Fruit fly (Drosophila melanogaster): ENCODE results near the gene p38a.
A peak's percentile ranks its signal among the peaks of the same experiment; 100 is the strongest.

Gene p38a

dm6 chr3R:24108902-24109389 is 43.2 kb downstream of the p38a start, which contains the start of the genes eIF4EHP and CG18428 (continued):
- no peak for TF ChIP-seq prd (optimal IDR thresholded peaks at IDR 0.05)
- no peak for TF ChIP-seq prd (GFP tag; IDR thresholded peaks at IDR 0.05)
- TF ChIP-seq wek (GFP tag; optimal IDR thresholded peaks at IDR 0.05): peak; percentile 80
- TF ChIP-seq CG11456 (GFP tag; IDR thresholded peaks at IDR 0.05): peak; percentile 98
- no peak for TF ChIP-seq lmd (GFP tag; IDR thresholded peaks at IDR 0.05)
- TF ChIP-seq CG17829 (tag; optimal IDR thresholded peaks at IDR 0.05): peak; percentile 100
- TF ChIP-seq ftz-f1 (GFP tag; optimal IDR thresholded peaks at IDR 0.05): peak; percentile 48
- TF ChIP-seq CG2875 (GFP tag; optimal IDR thresholded peaks at IDR 0.05): peak; percentile 94
- no peak for TF ChIP-seq CG7963 (GFP tag; IDR thresholded peaks at IDR 0.05; ENCODE audit: partially characterized antibody)
- peak; percentile 99 for TF ChIP-seq Oli (tag; optimal IDR thresholded peaks at IDR 0.05)
- TF ChIP-seq CG12104 (GFP tag; optimal IDR thresholded peaks at IDR 0.05): peak; percentile 99
- TF ChIP-seq Six4 (GFP tag; optimal IDR thresholded peaks at IDR 0.05): peak; percentile 98
- TF ChIP-seq CG17912 (GFP tag; optimal IDR thresholded peaks at IDR 0.05): peak; percentile 96
- peak; percentile 100 for TF ChIP-seq nmo (GFP tag; optimal IDR thresholded peaks at IDR 0.05)
- peak; percentile 91 for TF ChIP-seq Optix (GFP tag; IDR thresholded peaks at IDR 0.05)
- TF ChIP-seq vvl (GFP tag; IDR thresholded peaks at IDR 0.05): no peak
- peak; percentile 98 for TF ChIP-seq CG17568 (GFP tag; optimal IDR thresholded peaks at IDR 0.05)
- TF ChIP-seq CG6175 (GFP tag; IDR thresholded peaks at IDR 0.05): no peak; the same call in none of the 3 replicates
- TF ChIP-seq CG17328 (GFP tag; IDR thresholded peaks at IDR 0.05): no peak
- peak in 1 of 3 experiments; percentile 100 for TF ChIP-seq lola (GFP tag; optimal IDR thresholded peaks at IDR 0.05)
- TF ChIP-seq CG8089 (GFP tag; optimal IDR thresholded peaks at IDR 0.05): peak; percentile 65
- TF ChIP-seq ATbp (GFP tag; optimal IDR thresholded peaks at IDR 0.05): peak; percentile 97
- peak; percentile 99 for TF ChIP-seq CG18619 (GFP tag; optimal IDR thresholded peaks at IDR 0.05)
- TF ChIP-seq mld (GFP tag; IDR thresholded peaks at IDR 0.05; ENCODE audit: partially characterized antibody): no peak
- peak; percentile 99 for TF ChIP-seq CG10979 (tag; optimal IDR thresholded peaks at IDR 0.05)
- TF ChIP-seq CHES-1-like (GFP tag; optimal IDR thresholded peaks at IDR 0.05): peak; percentile 87
- peak; percentile 99 for TF ChIP-seq D19A (tag; optimal IDR thresholded peaks at IDR 0.05)
- TF ChIP-seq GATAe (GFP tag; conservative IDR thresholded peaks at IDR 0.05): 0 out of 2 replicates have a peak, but pooled peaks have one; percentile 99
- no peak for TF ChIP-seq knrl (GFP tag; IDR thresholded peaks at IDR 0.05; ENCODE audit: partially characterized antibody)
- peak; percentile 99 for TF ChIP-seq D19B (GFP tag; optimal IDR thresholded peaks at IDR 0.05)
- no peak for TF ChIP-seq Tbp (GFP tag; optimal IDR thresholded peaks at IDR 0.05)
- peak; percentile 95 for TF ChIP-seq CG31388 (GFP tag; optimal IDR thresholded peaks at IDR 0.05)
- peak; percentile 85 to 86 for TF ChIP-seq Pdp1 (GFP tag; optimal IDR thresholded peaks at IDR 0.05)
- TF ChIP-seq Fer3 (tag; optimal IDR thresholded peaks at IDR 0.05): peak; percentile 100
- peak; percentile 56 for TF ChIP-seq NK7.1 (GFP tag; optimal IDR thresholded peaks at IDR 0.05)
- peak; percentile 100 for TF ChIP-seq bcd (GFP tag; optimal IDR thresholded peaks at IDR 0.05)
- TF ChIP-seq Usf (GFP tag; optimal IDR thresholded peaks at IDR 0.05): peak; percentile 99
- peak; percentile 89 for TF ChIP-seq Camta (GFP tag; optimal IDR thresholded peaks at IDR 0.05)
- TF ChIP-seq CG8924 (tag; optimal IDR thresholded peaks at IDR 0.05): peak; percentile 100
- peak in 1 of 2 experiments; percentile 96 for TF ChIP-seq Hr78 (GFP tag; optimal IDR thresholded peaks at IDR 0.05)
- no peak for TF ChIP-seq row (GFP tag; IDR thresholded peaks at IDR 0.05)
- TF ChIP-seq MESR4 (GFP tag; optimal IDR thresholded peaks at IDR 0.05): peak; percentile 64
- TF ChIP-seq Fer1 (GFP tag; optimal IDR thresholded peaks at IDR 0.05): peak; percentile 100
- TF ChIP-seq CG6765 (GFP tag; optimal IDR thresholded peaks at IDR 0.05): peak; percentile 98
- peak; percentile 96 for TF ChIP-seq CG5245 (GFP tag; optimal IDR thresholded peaks at IDR 0.05)
- no peak for TF ChIP-seq CG31441 (GFP tag; IDR thresholded peaks at IDR 0.05)
- no peak for TF ChIP-seq amos (GFP tag; IDR thresholded peaks at IDR 0.05; ENCODE audit: partially characterized antibody)
- no peak for TF ChIP-seq CG9215 (GFP tag; IDR thresholded peaks at IDR 0.05)
- no peak for TF ChIP-seq vnd (GFP tag; IDR thresholded peaks at IDR 0.05; ENCODE audit: partially characterized antibody)
- TF ChIP-seq Deaf1 (tag; optimal IDR thresholded peaks at IDR 0.05): peak; percentile 93
